Fruit fly (Drosophila melanogaster) whole organism, adult: Measurements from ENCODE around the gene psh.

ENCODE experiments used
- CG11617 ChIP-seq: fragments of 200-800 bp; sonication (Bioruptor generic); optimal IDR thresholded peaks from 2 replicates; lab custom pipeline; 2017; ENCODE audit warnings: mild to moderate bottlenecking, missing biosample characterization, missing genetic modification reagents, missing genetic modification characterization
- CG1620 ChIP-seq: fragments of 200-800 bp; sonication (Bioruptor generic); optimal IDR thresholded peaks from 2 replicates; lab custom pipeline; 2016; ENCODE audit warnings: missing biosample characterization, missing genetic modification characterization
- CG7045 ChIP-seq: fragments of 200-800 bp; sonication (Bioruptor generic); optimal IDR thresholded peaks from 2 replicates; lab custom pipeline; 2017; ENCODE audit warnings: missing biosample characterization, mild to moderate bottlenecking, missing genetic modification characterization
- Clk ChIP-seq: fragments of 200-800 bp; sonication (Bioruptor generic); optimal IDR thresholded peaks from 2 replicates; lab custom pipeline; 2017; ENCODE audit warnings: missing biosample characterization, missing genetic modification characterization
- Crg-1 ChIP-seq: fragments of 200-800 bp; sonication (Bioruptor generic); optimal IDR thresholded peaks from 2 replicates; lab custom pipeline; 2016; ENCODE audit warnings: missing biosample characterization, missing genetic modification characterization
- Hr96 ChIP-seq: fragments of 200-800 bp; sonication (Bioruptor generic); optimal IDR thresholded peaks from 2 replicates; lab custom pipeline; 2016; ENCODE audit warnings: missing biosample characterization, missing genetic modification characterization
- cnc ChIP-seq, 2 experiments: fragments of >200 bp; optimal IDR thresholded peaks; 2 replicates each; lab custom pipeline; 2017
- kay ChIP-seq: fragments of 200-800 bp; sonication (Bioruptor generic); peaks from one replicate; lab custom pipeline; 2016; ENCODE audit warnings: missing biosample characterization, missing genetic modification characterization, borderline replicate concordance
- ovo ChIP-seq: fragments of 200-800 bp; sonication (Bioruptor generic); optimal IDR thresholded peaks from 2 replicates; lab custom pipeline; 2016; ENCODE audit warnings: missing biosample characterization, missing genetic modification characterization
- pad ChIP-seq: fragments of 200-800 bp; sonication (Bioruptor generic); optimal IDR thresholded peaks from 3 replicates; lab custom pipeline; 2017; ENCODE audit warnings: missing biosample characterization, missing genetic modification characterization, mild to moderate bottlenecking, moderate library complexity, missing genetic modification reagents
- tj ChIP-seq: fragments of 200-800 bp; sonication (Bioruptor generic); optimal IDR thresholded peaks from 3 replicates; lab custom pipeline; 2017; ENCODE audit warnings: missing biosample characterization, mild to moderate bottlenecking, missing genetic modification characterization, moderate library complexity
- toe ChIP-seq: fragments of 200-800 bp; sonication (Bioruptor generic); optimal IDR thresholded peaks from 2 replicates; lab custom pipeline; 2016; ENCODE audit warnings: missing biosample characterization, missing genetic modification characterization

- TF ChIP-seq CG7045 (GFP tag; lab: Kevin White, UChicago) = no peak
- TF ChIP-seq pad (GFP tag; lab: Kevin White, UChicago) = no peak
- TF ChIP-seq kay (GFP tag; lab: Kevin White, UChicago) = no peak
- no peak for TF ChIP-seq tj (GFP tag; lab: Kevin White, UChicago)
- no peak for TF ChIP-seq CG11617 (GFP tag; lab: Kevin White, UChicago)
- no peak for TF ChIP-seq Crg-1 (GFP tag; lab: Kevin White, UChicago)
- no peak for TF ChIP-seq Clk
- TF ChIP-seq cnc (optimal IDR thresholded peaks at IDR 0.05; lab: Kevin White, UChicago) = no peak
- no peak for TF ChIP-seq Hr96 (GFP tag; lab: Kevin White, UChicago)
- no peak for TF ChIP-seq toe (GFP tag; lab: Kevin White, UChicago)
- TF ChIP-seq ovo (GFP tag; lab: Kevin White, UChicago) = no peak
- TF ChIP-seq CG1620 (GFP tag; lab: Kevin White, UChicago) = no peak
Observed at dm6 chrX:18483261-18484218, 3.2 kb downstream of the psh start, which contains the start of gene Hayan.
